Fruit fly (Drosophila melanogaster) whole organism, embryonic: ENCODE results near the gene RpS17.

Experiments
- BtbVII ChIP-seq: fragments of 200-800 bp; sonication (Bioruptor generic); optimal IDR thresholded peaks from 3 replicates; lab custom pipeline; 2017; ENCODE audit warnings: missing biosample characterization, mild to moderate bottlenecking, missing genetic modification characterization
- CG11085 ChIP-seq: fragments of 200-800 bp; sonication (Bioruptor generic); IDR thresholded peaks from 2 replicates; pipeline ENCODE4 v1.3.6; 2022; ENCODE audit warnings: missing biosample characterization, missing genetic modification characterization
- CG12391 ChIP-seq: fragments of 200-800 bp; sonication (Bioruptor generic); optimal IDR thresholded peaks from 3 replicates; lab custom pipeline; 2018; ENCODE audit warnings: missing biosample characterization, mild to moderate bottlenecking, missing genetic modification characterization, moderate library complexity
- CG12744 ChIP-seq: fragments of 200-800 bp; sonication (Bioruptor generic); optimal IDR thresholded peaks from 2 replicates; lab custom pipeline; 2016; ENCODE audit warnings: missing biosample characterization, missing genetic modification characterization
- CG12942 ChIP-seq: fragments of 200-800 bp; sonication (Bioruptor generic); optimal IDR thresholded peaks from 3 replicates; lab custom pipeline; 2016; ENCODE audit warnings: missing biosample characterization, missing genetic modification characterization
- CG14860 ChIP-seq: fragments of 200-800 bp; sonication (Bioruptor generic); IDR thresholded peaks from 3 replicates; pipeline ENCODE4 v1.3.6; 2022; ENCODE audit warnings: missing biosample characterization, missing genetic modification characterization; ENCODE audit not compliant: partially characterized antibody
- CG15479 ChIP-seq: fragments of 200-800 bp; sonication (Bioruptor generic); optimal IDR thresholded peaks from 3 replicates; lab custom pipeline; 2019; ENCODE audit warnings: missing biosample characterization, mild to moderate bottlenecking, missing genetic modification characterization, moderate library complexity
- CG15601 ChIP-seq: fragments of 200-800 bp; sonication (Bioruptor generic); optimal IDR thresholded peaks from 3 replicates; lab custom pipeline; 2019; ENCODE audit warnings: missing biosample characterization, mild to moderate bottlenecking, missing genetic modification characterization, moderate library complexity
- CG30020 ChIP-seq: fragments of 200-800 bp; optimal IDR thresholded peaks from 2 replicates; lab custom pipeline; 2019; ENCODE audit warnings: missing biosample characterization, mild to moderate bottlenecking, missing genetic modification characterization, moderate library complexity
- CG31365 ChIP-seq: fragments of 200-800 bp; sonication (Bioruptor generic); optimal IDR thresholded peaks from 2 replicates; lab custom pipeline; 2018; ENCODE audit warnings: missing biosample characterization, mild to moderate bottlenecking, missing genetic modification characterization
- CG31388 ChIP-seq: fragments of 200-800 bp; sonication (Bioruptor generic); optimal IDR thresholded peaks from 2 replicates; lab custom pipeline; 2016; ENCODE audit warnings: missing biosample characterization, missing genetic modification characterization
- CG32532 ChIP-seq: fragments of 200-800 bp; sonication (Bioruptor generic); IDR thresholded peaks from 2 replicates; pipeline ENCODE4 v1.3.6; 2022; ENCODE audit warnings: missing biosample characterization, missing genetic modification characterization
- CG33557 ChIP-seq: fragments of 200-800 bp; sonication (Bioruptor generic); optimal IDR thresholded peaks from 2 replicates; lab custom pipeline; 2019; ENCODE audit warnings: missing biosample characterization, mild to moderate bottlenecking, missing genetic modification characterization, moderate library complexity
- CG34422 ChIP-seq: fragments of 200-800 bp; sonication (Bioruptor generic); IDR thresholded peaks from 3 replicates; pipeline ENCODE4 v1.3.6; 2022; ENCODE audit warnings: missing biosample characterization, missing genetic modification characterization
- CG3726 ChIP-seq: fragments of 200-800 bp; sonication (Bioruptor generic); IDR thresholded peaks from 3 replicates; pipeline ENCODE4, ENCODE4 v1.3.6; 2022; ENCODE audit warnings: missing biosample characterization, missing genetic modification characterization
- CG3995 ChIP-seq: fragments of 200-800 bp; sonication (Bioruptor generic); optimal IDR thresholded peaks from 3 replicates; lab custom pipeline; 2016; ENCODE audit warnings: missing biosample characterization, missing genetic modification characterization
- CG4730 ChIP-seq: fragments of 200-800 bp; sonication (Bioruptor generic); IDR thresholded peaks from 2 replicates; pipeline ENCODE4 v1.3.6; 2022; ENCODE audit warnings: missing biosample characterization, missing genetic modification characterization
- CG6654 ChIP-seq: fragments of 200-800 bp; sonication (Bioruptor generic); optimal IDR thresholded peaks from 2 replicates; lab custom pipeline; 2017; ENCODE audit warnings: missing biosample characterization, mild to moderate bottlenecking, missing genetic modification characterization
- CG7357 ChIP-seq: fragments of 200-800 bp; sonication (Bioruptor generic); IDR thresholded peaks from 3 replicates; pipeline ENCODE4 v1.3.6; 2022; ENCODE audit warnings: missing biosample characterization, missing genetic modification characterization
- CG7963 ChIP-seq: fragments of 200-800 bp; sonication (Bioruptor generic); IDR thresholded peaks from 3 replicates; pipeline ENCODE4 v1.3.6; 2022; ENCODE audit warnings: missing biosample characterization, missing genetic modification characterization; ENCODE audit not compliant: partially characterized antibody
- CG8924 ChIP-seq: fragments of 200-800 bp; optimal IDR thresholded peaks from 3 replicates; lab custom pipeline; 2019; ENCODE audit warnings: missing biosample characterization, mild to moderate bottlenecking, missing genetic modification characterization, moderate library complexity
- Chrac-16 ChIP-seq: fragments of 200-800 bp; sonication (Bioruptor generic); optimal IDR thresholded peaks from 3 replicates; lab custom pipeline; 2016; ENCODE audit warnings: missing biosample characterization, missing genetic modification characterization
- D ChIP-seq, 2 experiments: fragments of 200-800 bp in 1 of 2; fragments of >200 bp in 1 of 2; sonication (Bioruptor generic) in 1 of 2; optimal IDR thresholded peaks; 2 replicates in 1 of 2; 3 replicates in 1 of 2; lab custom pipeline; 2017; ENCODE audit warnings: mild to moderate bottlenecking in 1 of 2, missing biosample characterization in 1 of 2, missing genetic modification characterization in 1 of 2, missing genetic modification reagents in 1 of 2
- D19A ChIP-seq: fragments of 200-800 bp; optimal IDR thresholded peaks from 3 replicates; lab custom pipeline; 2019; ENCODE audit warnings: missing biosample characterization, mild to moderate bottlenecking, missing genetic modification characterization, moderate library complexity
- Elba2 ChIP-seq: fragments of 200-800 bp; sonication (Bioruptor generic); optimal IDR thresholded peaks from 3 replicates; lab custom pipeline; 2016; ENCODE audit warnings: missing biosample characterization, missing genetic modification characterization
- Ets65A ChIP-seq: fragments of 200-800 bp; sonication (Bioruptor generic); peaks from one replicate; lab custom pipeline; 2016; ENCODE audit warnings: missing biosample characterization, missing genetic modification characterization
- Max ChIP-seq: fragments of 200-800 bp; sonication (Bioruptor generic); optimal IDR thresholded peaks from 2 replicates; lab custom pipeline; 2016; ENCODE audit warnings: missing biosample characterization, mild to moderate bottlenecking, missing genetic modification characterization
- Myb ChIP-seq: fragments of 200-800 bp; sonication (Bioruptor generic); optimal IDR thresholded peaks from 2 replicates; lab custom pipeline; 2016; ENCODE audit warnings: missing biosample characterization, missing genetic modification characterization
- Scr ChIP-seq: fragments of 200-800 bp; sonication (Bioruptor generic); IDR thresholded peaks from 2 replicates; pipeline ENCODE4 v1.3.6; 2022; ENCODE audit warnings: missing biosample characterization, missing genetic modification characterization; ENCODE audit not compliant: partially characterized antibody
- YL-1 ChIP-seq: fragments of 200-800 bp; sonication (Bioruptor generic); optimal IDR thresholded peaks from 3 replicates; lab custom pipeline; 2017; ENCODE audit warnings: missing biosample characterization, mild to moderate bottlenecking, missing genetic modification characterization
- az2 ChIP-seq: fragments of 200-800 bp; sonication (Bioruptor generic); optimal IDR thresholded peaks from 3 replicates; lab custom pipeline; 2016; ENCODE audit warnings: missing biosample characterization, missing genetic modification characterization
- cad ChIP-seq: fragments of >200 bp; optimal IDR thresholded peaks from 2 replicates; lab custom pipeline; 2017; ENCODE audit warnings: missing biosample characterization, missing genetic modification characterization
- chinmo ChIP-seq: fragments of 200-800 bp; sonication (Bioruptor generic); IDR thresholded peaks from 4 replicates; pipeline ENCODE4 v1.3.6; 2022; ENCODE audit warnings: missing biosample characterization, missing genetic modification characterization; ENCODE audit not compliant: partially characterized antibody
- dimm ChIP-seq: fragments of 200-800 bp; sonication (Bioruptor generic); IDR thresholded peaks from 2 replicates; pipeline ENCODE4 v1.3.6; 2022; ENCODE audit warnings: missing biosample characterization, missing genetic modification characterization
- ems ChIP-seq: fragments of 200-800 bp; sonication (Bioruptor generic); optimal IDR thresholded peaks from 3 replicates; lab custom pipeline; 2016; ENCODE audit warnings: missing biosample characterization, missing genetic modification characterization
- en ChIP-seq: fragments of 200-800 bp; sonication (Bioruptor generic); optimal IDR thresholded peaks from 2 replicates; lab custom pipeline; 2016; ENCODE audit warnings: missing biosample characterization, missing genetic modification characterization
- fd64A ChIP-seq: fragments of 200-800 bp; sonication (Bioruptor generic); optimal IDR thresholded peaks from 3 replicates; lab custom pipeline; 2018; ENCODE audit warnings: missing biosample characterization, mild to moderate bottlenecking, missing genetic modification characterization
- fd96Cb ChIP-seq: fragments of 200-800 bp; sonication (Bioruptor generic); optimal IDR thresholded peaks from 2 replicates; lab custom pipeline; 2018; ENCODE audit warnings: missing biosample characterization, mild to moderate bottlenecking, missing genetic modification characterization, moderate library complexity
- fru ChIP-seq: fragments of >200 bp; optimal IDR thresholded peaks from 2 replicates; lab custom pipeline; 2017
- hbn ChIP-seq: fragments of 200-800 bp; sonication (Bioruptor generic); IDR thresholded peaks from 2 replicates; pipeline ENCODE4 v1.3.6; 2022; ENCODE audit warnings: missing biosample characterization, missing genetic modification characterization; ENCODE audit not compliant: partially characterized antibody
- nerfin-1 ChIP-seq: fragments of 200-800 bp; sonication (Bioruptor generic); optimal IDR thresholded peaks from 3 replicates; lab custom pipeline; 2019; ENCODE audit warnings: missing biosample characterization, mild to moderate bottlenecking, missing genetic modification characterization, moderate library complexity
- p53 ChIP-seq: fragments of 200-800 bp; sonication (Bioruptor generic); optimal IDR thresholded peaks from 2 replicates; lab custom pipeline; 2016; ENCODE audit warnings: missing biosample characterization, missing genetic modification characterization
- peb ChIP-seq: fragments of 200-800 bp; sonication (Bioruptor generic); IDR thresholded peaks from 2 replicates; pipeline ENCODE4 v1.3.6; 2022; ENCODE audit warnings: missing biosample characterization, missing genetic modification characterization
- sisA ChIP-seq: fragments of 200-800 bp; sonication (Bioruptor generic); IDR thresholded peaks from 2 replicates; pipeline ENCODE4 v1.3.6; 2022; ENCODE audit warnings: missing biosample characterization, missing genetic modification characterization
- tap ChIP-seq: fragments of 200-800 bp; optimal IDR thresholded peaks from 3 replicates; lab custom pipeline; 2019; ENCODE audit warnings: missing biosample characterization, mild to moderate bottlenecking, missing genetic modification characterization, moderate library complexity
- tin ChIP-seq: fragments of 200-800 bp; sonication (Bioruptor generic); optimal IDR thresholded peaks from 3 replicates; lab custom pipeline; 2016; ENCODE audit warnings: missing biosample characterization, missing genetic modification characterization
- tll ChIP-seq, 2 experiments: fragments of 200-800 bp in 1 of 2; fragments of >200 bp in 1 of 2; sonication (Bioruptor generic) in 1 of 2; optimal IDR thresholded peaks; 2 replicates each; lab custom pipeline; 2017 to 2019; ENCODE audit warnings: missing biosample characterization in 2 of 2, missing genetic modification characterization in 2 of 2, mild to moderate bottlenecking in 1 of 2, moderate library complexity in 1 of 2
- zfh1 ChIP-seq: fragments of 200-800 bp; sonication (Bioruptor generic); IDR thresholded peaks from 3 replicates; pipeline ENCODE4 v1.3.6; 2022; ENCODE audit warnings: missing biosample characterization, missing genetic modification characterization
- zfh2 ChIP-seq: fragments of 200-800 bp; sonication (Bioruptor generic); optimal IDR thresholded peaks from 2 replicates; lab custom pipeline; 2016; ENCODE audit warnings: missing biosample characterization, missing genetic modification characterization

The RpS17 gene

dm6 chr3L:9451522-9452118, 22.0 kb upstream of the RpS17 start, which contains the start of the genes CG3448 and ghi (continued):
- TF ChIP-seq CG6654 (GFP tag; lab: Kevin White, UChicago) (no peak), chinmo (GFP tag; lab: Robert Waterston, UW) (peak; percentile 80; the same call in 3 of the 4 replicates), tin (peak; percentile 75), en (GFP tag; lab: Kevin White, UChicago) (no peak), fd96Cb (tag; lab: Kevin White, UChicago) (peak; percentile 32), Scr (GFP tag; lab: Robert Waterston, UW) (peak; percentile 76), Myb (GFP tag; lab: Kevin White, UChicago) (peak; percentile 87), sisA (GFP tag; lab: Robert Waterston, UW) (peak; percentile 58), CG12942 (GFP tag; lab: Kevin White, UChicago) (no peak), D (optimal IDR thresholded peaks at IDR 0.05; lab: Kevin White, UChicago) (no peak), D (GFP tag; optimal IDR thresholded peaks at IDR 0.05; lab: Kevin White, UChicago) (peak; percentile 37), Max (GFP tag; lab: Kevin White, UChicago) (peak; percentile 68), CG4730 (GFP tag; lab: Robert Waterston, UW) (0 out of 2 replicates have a peak, but pooled peaks have one; percentile 41), peb (GFP tag; lab: Robert Waterston, UW) (0 out of 2 replicates have a peak, but pooled peaks have one; percentile 40), Chrac-16 (GFP tag; lab: Kevin White, UChicago) (no peak), Elba2 (GFP tag; lab: Kevin White, UChicago) (peak; percentile 17), CG3995 (peak; percentile 37), CG7357 (0 out of 3 replicates have a peak, but pooled peaks have one; percentile 28), YL-1 (peak; percentile 63), zfh2 (GFP tag; lab: Kevin White, UChicago) (peak; percentile 67), tll (GFP tag; optimal IDR thresholded peaks at IDR 0.05; lab: Kevin White, UChicago) (no peak), tap (tag; lab: Kevin White, UChicago) (peak; percentile 45), dimm (no peak), CG12744 (GFP tag; lab: Kevin White, UChicago) (peak; percentile 23), CG7963 (GFP tag; lab: Robert Waterston, UW) (peak; percentile 69), CG34422 (GFP tag; lab: Robert Waterston, UW) (peak; percentile 58; the same call in 1 of the 3 replicates), fd64A (GFP tag; lab: Kevin White, UChicago) (no peak), p53 (no peak), CG15479 (no peak), nerfin-1 (peak; percentile 70), CG31365 (tag; lab: Kevin White, UChicago) (no peak), CG15601 (tag; lab: Kevin White, UChicago) (peak; percentile 45), fru (no peak), CG14860 (GFP tag; lab: Robert Waterston, UW) (peak; percentile 45; the same call in 1 of the 3 replicates), CG30020 (tag; lab: Kevin White, UChicago) (peak; percentile 41), Ets65A (GFP tag; lab: Kevin White, UChicago) (peak; percentile 86), CG32532 (GFP tag; lab: Robert Waterston, UW) (no peak; the same call in 1 of the 2 replicates), CG8924 (peak; percentile 51), az2 (peak; percentile 3), D19A (peak; percentile 45), CG3726 (GFP tag; lab: Robert Waterston, UW) (no peak), CG33557 (GFP tag; lab: Kevin White, UChicago) (no peak), CG12391 (peak; percentile 57), CG11085 (GFP tag; lab: Robert Waterston, UW) (peak; percentile 19; the same call in 1 of the 2 replicates), zfh1 (peak; percentile 67), cad (GFP tag; lab: Kevin White, UChicago) (peak; percentile 31), CG31388 (GFP tag; lab: Kevin White, UChicago) (no peak), BtbVII (GFP tag; lab: Kevin White, UChicago) (peak; percentile 24), ems (GFP tag; lab: Kevin White, UChicago) (peak; percentile 52), hbn (GFP tag; lab: Robert Waterston, UW) (peak; percentile 62)
